Fruit fly (Drosophila melanogaster): ENCODE data around the gene CG13014.

The CG13014 gene

DNA sequence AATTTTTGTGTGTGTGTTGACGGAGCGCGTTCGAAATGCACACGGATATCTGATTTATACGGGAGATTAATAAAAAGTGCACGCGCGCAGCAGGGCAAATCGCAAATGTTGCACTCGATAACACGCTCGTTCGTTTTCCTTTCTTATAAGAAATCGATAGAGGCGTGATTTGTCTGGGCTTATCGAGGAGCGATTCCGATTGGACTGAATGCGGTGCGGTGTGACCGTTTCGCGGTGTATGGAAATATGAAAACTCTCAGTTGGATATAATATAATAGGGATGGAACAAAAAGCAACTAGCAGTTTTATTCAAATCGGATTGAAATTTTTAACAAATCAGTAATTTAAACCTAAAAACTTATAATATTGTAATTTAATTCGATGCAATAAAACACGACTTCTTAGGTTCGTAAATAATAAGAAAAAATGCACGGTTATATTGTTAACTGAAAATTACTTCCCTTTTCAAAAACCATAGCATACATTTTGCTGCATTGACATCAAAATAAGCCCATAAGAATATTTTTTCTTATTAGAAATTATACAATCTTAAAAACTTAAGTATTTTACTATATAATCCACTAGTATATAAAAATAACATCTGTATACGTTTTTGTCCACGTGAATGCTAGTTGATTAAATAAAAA lies 529 bp upstream of the CG13014 start, which contains the start of gene CanA-14F:
Gene CanA-14F (minus strand): TSS at position 152 of the 647 bp plus-strand sequence.
- TF ChIP-seq pzg (GFP tag; optimal IDR thresholded peaks at IDR 0.05) (peak; percentile 53), lab (GFP tag; optimal IDR thresholded peaks at IDR 0.05) (no peak), CG1603 (tag; optimal IDR thresholded peaks at IDR 0.05) (peak; percentile 39), Med (GFP tag) (peak; percentile 69), CrebB (tag; optimal IDR thresholded peaks at IDR 0.05) (no peak), ATbp (GFP tag; optimal IDR thresholded peaks at IDR 0.05) (no peak), CG17361 (GFP tag; IDR thresholded peaks at IDR 0.05) (0 out of 3 replicates have a peak, but pooled peaks have one; percentile 38), Rfx (GFP tag; IDR thresholded peaks at IDR 0.05) (0 out of 2 replicates have a peak, but pooled peaks have one; percentile 15), da (GFP tag; optimal IDR thresholded peaks at IDR 0.05) (no peak), phol (tag; optimal IDR thresholded peaks at IDR 0.05) (peak; percentile 5), Bgb (GFP tag; IDR thresholded peaks at IDR 0.05; ENCODE audit: partially characterized antibody) (peak; percentile 73), CG42726 (GFP tag; IDR thresholded peaks at IDR 0.05; ENCODE audit: partially characterized antibody) (no peak), amos (GFP tag; IDR thresholded peaks at IDR 0.05; ENCODE audit: partially characterized antibody) (peak; percentile 66; the same call in 1 of the 2 replicates), bsh (GFP tag; optimal IDR thresholded peaks at IDR 0.05) (no peak), gfzf (GFP tag; optimal IDR thresholded peaks at IDR 0.05) (peak; percentile 53), CG14014 (GFP tag; IDR thresholded peaks at IDR 0.05) (no peak), CG9817 (tag; optimal IDR thresholded peaks at IDR 0.05) (peak; percentile 42), Dp (GFP tag; optimal IDR thresholded peaks at IDR 0.05) (peak; percentile 21), stwl (tag; optimal IDR thresholded peaks at IDR 0.05) (peak; percentile 67), B-H2 (GFP tag; optimal IDR thresholded peaks at IDR 0.05) (no peak), CG32772 (GFP tag; IDR thresholded peaks at IDR 0.05) (no peak), CG30403 (GFP tag; optimal IDR thresholded peaks at IDR 0.05) (peak; percentile 23), CG8290 (GFP tag; optimal IDR thresholded peaks at IDR 0.05) (no peak), CG8290 (tag; optimal IDR thresholded peaks at IDR 0.05) (peak in 1 of 2 experiments; percentile 22), Ets65A (GFP tag) (peak; percentile 68), Trl (optimal IDR thresholded peaks at IDR 0.05) (no peak), Trl (GFP tag; optimal IDR thresholded peaks at IDR 0.05) (no peak), MESR4 (GFP tag; optimal IDR thresholded peaks at IDR 0.05) (peak; percentile 47), CG3995 (GFP tag; optimal IDR thresholded peaks at IDR 0.05) (peak; percentile 65), row (GFP tag; IDR thresholded peaks at IDR 0.05) (peak; percentile 51; the same call in 2 of the 3 replicates), CG34224 (GFP tag; IDR thresholded peaks at IDR 0.05; ENCODE audit: partially characterized antibody) (peak; percentile 50; the same call in 2 of the 3 replicates), tgo (GFP tag; IDR thresholded peaks at IDR 0.05) (no peak), tna (GFP tag; IDR thresholded peaks at IDR 0.05; ENCODE audit: partially characterized antibody) (peak; percentile 79), vnd (GFP tag; IDR thresholded peaks at IDR 0.05; ENCODE audit: partially characterized antibody) (peak; percentile 55; the same call in 2 of the 3 replicates), lola (GFP tag; optimal IDR thresholded peaks at IDR 0.05) (no peak), sens-2 (GFP tag; IDR thresholded peaks at IDR 0.05) (no peak), hbn (GFP tag; IDR thresholded peaks at IDR 0.05; ENCODE audit: partially characterized antibody) (peak; percentile 52; the same call in 1 of the 2 replicates), mld (GFP tag; IDR thresholded peaks at IDR 0.05; ENCODE audit: partially characterized antibody) (peak; percentile 65; the same call in 1 of the 3 replicates), CG11560 (tag; IDR thresholded peaks at IDR 0.05) (peak; percentile 70; the same call in 2 of the 3 replicates), Doc3 (GFP tag; IDR thresholded peaks at IDR 0.05; ENCODE audit: partially characterized antibody) (0 out of 3 replicates have a peak, but pooled peaks have one; percentile 32), Opbp (GFP tag; IDR thresholded peaks at IDR 0.05; ENCODE audit: partially characterized antibody) (peak; percentile 79), NfI (GFP tag; optimal IDR thresholded peaks at IDR 0.05) (no peak), CG15514 (GFP tag; optimal IDR thresholded peaks at IDR 0.05) (peak; percentile 55), CG16813 (GFP tag; IDR thresholded peaks at IDR 0.05; ENCODE audit: partially characterized antibody) (peak; percentile 54; the same call in 2 of the 3 replicates), nerfin-2 (GFP tag; IDR thresholded peaks at IDR 0.05; ENCODE audit: partially characterized antibody) (peak; percentile 61), CG18764 (GFP tag; optimal IDR thresholded peaks at IDR 0.05) (no peak), CG6791 (GFP tag; IDR thresholded peaks at IDR 0.05; ENCODE audit: partially characterized antibody) (peak; percentile 79)

All from whole organism, embryonic.